Fruit fly (Drosophila melanogaster) whole organism, embryonic: ENCODE results near the gene CG13258.

Experiments used
- Adf1 ChIP-seq: fragments of 200-800 bp; sonication (Bioruptor generic); IDR thresholded peaks from 2 replicates; pipeline ENCODE4 v1.3.6; 2022; ENCODE audit warnings: missing biosample characterization, missing genetic modification characterization
- B-H1 ChIP-seq: fragments of 200-800 bp; sonication (Bioruptor generic); IDR thresholded peaks from 3 replicates; pipeline ENCODE4 v1.3.6; 2022; ENCODE audit warnings: missing biosample characterization, missing genetic modification characterization
- CG10147 ChIP-seq: fragments of 200-800 bp; sonication (Bioruptor generic); optimal IDR thresholded peaks from 2 replicates; lab custom pipeline; 2019; ENCODE audit warnings: missing biosample characterization, mild to moderate bottlenecking, missing genetic modification characterization, moderate library complexity
- CG10267 ChIP-seq: fragments of 200-800 bp; sonication (Bioruptor generic); optimal IDR thresholded peaks from 2 replicates; lab custom pipeline; 2018; ENCODE audit warnings: missing biosample characterization, mild to moderate bottlenecking, missing genetic modification characterization, moderate library complexity
- CG10565 ChIP-seq: fragments of 200-800 bp; sonication (Bioruptor generic); optimal IDR thresholded peaks from 3 replicates; lab custom pipeline; 2016; ENCODE audit warnings: missing biosample characterization, mild to moderate bottlenecking, missing genetic modification characterization
- CG11247 ChIP-seq: fragments of 200-800 bp; sonication (Bioruptor generic); IDR thresholded peaks from 2 replicates; pipeline ENCODE4 v1.3.6; 2022; ENCODE audit warnings: missing biosample characterization, missing genetic modification characterization
- CG12659 ChIP-seq: fragments of 200-800 bp; sonication (Bioruptor generic); optimal IDR thresholded peaks from 3 replicates; lab custom pipeline; 2017; ENCODE audit warnings: mild to moderate bottlenecking, missing biosample characterization, missing genetic modification reagents, missing genetic modification characterization
- CG13775 ChIP-seq: fragments of 200-800 bp; sonication (Bioruptor generic); optimal IDR thresholded peaks from 3 replicates; lab custom pipeline; 2017; ENCODE audit warnings: missing biosample characterization, mild to moderate bottlenecking, missing genetic modification characterization
- CG15479 ChIP-seq: fragments of 200-800 bp; sonication (Bioruptor generic); optimal IDR thresholded peaks from 3 replicates; lab custom pipeline; 2019; ENCODE audit warnings: missing biosample characterization, mild to moderate bottlenecking, missing genetic modification characterization, moderate library complexity
- CG17912 ChIP-seq: fragments of 200-800 bp; sonication (Bioruptor generic); optimal IDR thresholded peaks from 2 replicates; lab custom pipeline; 2018; ENCODE audit warnings: missing biosample characterization, mild to moderate bottlenecking, missing genetic modification characterization
- CG2120 ChIP-seq: fragments of 200-800 bp; sonication (Bioruptor generic); optimal IDR thresholded peaks from 3 replicates; lab custom pipeline; 2016; ENCODE audit warnings: missing biosample characterization, missing genetic modification characterization
- CG2202 ChIP-seq: fragments of 200-800 bp; sonication (Bioruptor generic); optimal IDR thresholded peaks from 2 replicates; lab custom pipeline; 2018; ENCODE audit warnings: missing biosample characterization, mild to moderate bottlenecking, missing genetic modification characterization
- CG33213 ChIP-seq: fragments of 200-800 bp; sonication (Bioruptor generic); optimal IDR thresholded peaks from 3 replicates; lab custom pipeline; 2016; ENCODE audit warnings: missing biosample characterization, missing genetic modification characterization
- CG3407 ChIP-seq: fragments of 200-800 bp; sonication (Bioruptor generic); optimal IDR thresholded peaks from 2 replicates; lab custom pipeline; 2018; ENCODE audit warnings: missing biosample characterization, mild to moderate bottlenecking, missing genetic modification characterization
- CG4617 ChIP-seq: fragments of 200-800 bp; sonication (Bioruptor generic); optimal IDR thresholded peaks from 3 replicates; lab custom pipeline; 2016; ENCODE audit warnings: missing biosample characterization, missing genetic modification characterization, borderline replicate concordance
- CG6765 ChIP-seq: fragments of 200-800 bp; sonication (Bioruptor generic); optimal IDR thresholded peaks from 3 replicates; lab custom pipeline; 2017; ENCODE audit warnings: missing biosample characterization, mild to moderate bottlenecking, missing genetic modification characterization
- CG7786 ChIP-seq: fragments of 200-800 bp; sonication (Bioruptor generic); optimal IDR thresholded peaks from 2 replicates; lab custom pipeline; 2016; ENCODE audit warnings: missing biosample characterization, missing genetic modification characterization
- CG8281 ChIP-seq: fragments of 200-800 bp; sonication (Bioruptor generic); optimal IDR thresholded peaks from 2 replicates; lab custom pipeline; 2018; ENCODE audit warnings: missing biosample characterization, mild to moderate bottlenecking, missing genetic modification characterization, moderate library complexity
- CTCF ChIP-seq: fragments of 200-800 bp; sonication (Bioruptor generic); optimal IDR thresholded peaks from 2 replicates; lab custom pipeline; 2017; ENCODE audit warnings: missing biosample characterization, mild to moderate bottlenecking, missing genetic modification characterization, moderate library complexity
- CrebB ChIP-seq: fragments of 200-800 bp; sonication (Bioruptor generic); optimal IDR thresholded peaks from 3 replicates; lab custom pipeline; 2018; ENCODE audit warnings: missing biosample characterization, mild to moderate bottlenecking, missing genetic modification characterization
- Deaf1 ChIP-seq: fragments of 200-800 bp; optimal IDR thresholded peaks from 3 replicates; lab custom pipeline; 2019; ENCODE audit warnings: missing biosample characterization, mild to moderate bottlenecking, missing genetic modification characterization, moderate library complexity
- Fer3 ChIP-seq: fragments of 200-800 bp; sonication (Bioruptor generic); optimal IDR thresholded peaks from 2 replicates; lab custom pipeline; 2018; ENCODE audit warnings: missing biosample characterization, mild to moderate bottlenecking, missing genetic modification characterization, moderate library complexity
- HHEX ChIP-seq: fragments of 200-800 bp; sonication (Bioruptor generic); optimal IDR thresholded peaks from 3 replicates; lab custom pipeline; 2017; ENCODE audit warnings: missing biosample characterization, mild to moderate bottlenecking, missing genetic modification characterization, missing genetic modification reagents
- Hr3 ChIP-seq: fragments of 200-800 bp; sonication (Bioruptor generic); optimal IDR thresholded peaks from 3 replicates; lab custom pipeline; 2016; ENCODE audit warnings: missing biosample characterization, missing genetic modification characterization
- Med ChIP-seq: fragments of 200-800 bp; sonication (Bioruptor generic); peaks from one replicate; lab custom pipeline; 2016; ENCODE audit warnings: missing biosample characterization, missing genetic modification characterization, mild to moderate bottlenecking, inconsistent platforms, moderate library complexity
- Meics ChIP-seq: fragments of 200-800 bp; sonication (Bioruptor generic); optimal IDR thresholded peaks from 2 replicates; lab custom pipeline; 2017; ENCODE audit warnings: missing biosample characterization, mild to moderate bottlenecking, missing genetic modification characterization
- Mrtf ChIP-seq: fragments of 200-800 bp; sonication (Bioruptor generic); IDR thresholded peaks from 3 replicates; pipeline ENCODE4 v1.3.6; 2022; ENCODE audit warnings: missing biosample characterization, missing genetic modification characterization
- NFAT ChIP-seq: fragments of 200-800 bp; sonication (Bioruptor generic); IDR thresholded peaks from 2 replicates; pipeline ENCODE4 v1.3.6; 2022; ENCODE audit warnings: missing biosample characterization, missing genetic modification characterization
- Nf-YB ChIP-seq: fragments of 200-800 bp; sonication (Bioruptor generic); optimal IDR thresholded peaks from 3 replicates; lab custom pipeline; 2019; ENCODE audit warnings: missing biosample characterization, mild to moderate bottlenecking, missing genetic modification characterization, moderate library complexity
- Nf-YC ChIP-seq: fragments of 200-800 bp; optimal IDR thresholded peaks from 3 replicates; lab custom pipeline; 2019; ENCODE audit warnings: missing biosample characterization, mild to moderate bottlenecking, missing genetic modification characterization, moderate library complexity
- Vsx1 ChIP-seq: fragments of 200-800 bp; sonication (Bioruptor generic); optimal IDR thresholded peaks from 2 replicates; lab custom pipeline; 2017; ENCODE audit warnings: missing biosample characterization, mild to moderate bottlenecking, missing genetic modification characterization, missing genetic modification reagents
- cg ChIP-seq: fragments of 200-800 bp; sonication (Bioruptor generic); optimal IDR thresholded peaks from 3 replicates; lab custom pipeline; 2019; ENCODE audit warnings: missing biosample characterization, mild to moderate bottlenecking, missing genetic modification characterization, moderate library complexity
- chn ChIP-seq: fragments of 200-800 bp; sonication (Bioruptor generic); optimal IDR thresholded peaks from 2 replicates; lab custom pipeline; 2016; ENCODE audit warnings: missing biosample characterization, missing genetic modification characterization
- corto ChIP-seq: fragments of 200-800 bp; sonication (Bioruptor generic); optimal IDR thresholded peaks from 2 replicates; lab custom pipeline; 2016; ENCODE audit warnings: missing biosample characterization, mild to moderate bottlenecking, missing genetic modification characterization, moderate library complexity
- crp ChIP-seq, 2 experiments: fragments of 200-800 bp; sonication (Bioruptor generic); optimal IDR thresholded peaks; 2 replicates in 1 of 2; 3 replicates in 1 of 2; lab custom pipeline; 2017; ENCODE audit warnings: missing biosample characterization in 2 of 2, missing genetic modification characterization in 2 of 2, mild to moderate bottlenecking in 1 of 2, moderate library complexity in 1 of 2
- da ChIP-seq: fragments of 200-800 bp; sonication (Bioruptor generic); optimal IDR thresholded peaks from 2 replicates; lab custom pipeline; 2016; ENCODE audit warnings: missing biosample characterization, missing genetic modification characterization
- disco-r ChIP-seq: fragments of 200-800 bp; sonication (Bioruptor generic); optimal IDR thresholded peaks from 2 replicates; lab custom pipeline; 2016; ENCODE audit warnings: missing biosample characterization, missing genetic modification characterization
- dmrt11E ChIP-seq: fragments of 200-800 bp; sonication (Bioruptor generic); optimal IDR thresholded peaks from 3 replicates; lab custom pipeline; 2018; ENCODE audit warnings: missing biosample characterization, mild to moderate bottlenecking, missing genetic modification characterization, moderate library complexity
- gcm2 ChIP-seq: fragments of 200-800 bp; sonication (Bioruptor generic); optimal IDR thresholded peaks from 2 replicates; lab custom pipeline; 2016; ENCODE audit warnings: missing biosample characterization, missing genetic modification characterization
- grau ChIP-seq: fragments of 200-800 bp; optimal IDR thresholded peaks from 3 replicates; lab custom pipeline; 2019; ENCODE audit warnings: missing biosample characterization, mild to moderate bottlenecking, missing genetic modification characterization, moderate library complexity
- gro ChIP-seq: fragments of 200-800 bp; sonication (Bioruptor generic); optimal IDR thresholded peaks from 2 replicates; lab custom pipeline; 2016; ENCODE audit warnings: missing biosample characterization, missing genetic modification characterization
- gsb ChIP-seq: fragments of 200-800 bp; sonication (Bioruptor generic); IDR thresholded peaks from 2 replicates; pipeline ENCODE4 v1.3.6; 2022; ENCODE audit warnings: missing biosample characterization, missing genetic modification characterization
- kni ChIP-seq: fragments of 200-800 bp; sonication (Bioruptor generic); optimal IDR thresholded peaks from 3 replicates; lab custom pipeline; 2017; ENCODE audit warnings: mild to moderate bottlenecking, missing biosample characterization, missing genetic modification reagents, missing genetic modification characterization
- phol ChIP-seq: fragments of 200-800 bp; sonication (Bioruptor generic); optimal IDR thresholded peaks from 3 replicates; lab custom pipeline; 2018; ENCODE audit warnings: missing biosample characterization, mild to moderate bottlenecking, missing genetic modification characterization, moderate library complexity
- ro ChIP-seq: fragments of 200-800 bp; sonication (Bioruptor generic); IDR thresholded peaks from 2 replicates; pipeline ENCODE4 v1.3.6; 2022; ENCODE audit warnings: missing biosample characterization, missing genetic modification characterization
- tll ChIP-seq, 2 experiments: fragments of 200-800 bp in 1 of 2; fragments of >200 bp in 1 of 2; sonication (Bioruptor generic) in 1 of 2; optimal IDR thresholded peaks; 2 replicates each; lab custom pipeline; 2017 to 2019; ENCODE audit warnings: missing biosample characterization in 2 of 2, missing genetic modification characterization in 2 of 2, mild to moderate bottlenecking in 1 of 2, moderate library complexity in 1 of 2
- twi ChIP-seq: fragments of 200-800 bp; optimal IDR thresholded peaks from 2 replicates; lab custom pipeline; 2019; ENCODE audit warnings: missing biosample characterization, mild to moderate bottlenecking, missing genetic modification characterization, moderate library complexity
- zfh1 ChIP-seq: fragments of 200-800 bp; sonication (Bioruptor generic); IDR thresholded peaks from 3 replicates; pipeline ENCODE4 v1.3.6; 2022; ENCODE audit warnings: missing biosample characterization, missing genetic modification characterization

The CG13258 gene

DNA sequence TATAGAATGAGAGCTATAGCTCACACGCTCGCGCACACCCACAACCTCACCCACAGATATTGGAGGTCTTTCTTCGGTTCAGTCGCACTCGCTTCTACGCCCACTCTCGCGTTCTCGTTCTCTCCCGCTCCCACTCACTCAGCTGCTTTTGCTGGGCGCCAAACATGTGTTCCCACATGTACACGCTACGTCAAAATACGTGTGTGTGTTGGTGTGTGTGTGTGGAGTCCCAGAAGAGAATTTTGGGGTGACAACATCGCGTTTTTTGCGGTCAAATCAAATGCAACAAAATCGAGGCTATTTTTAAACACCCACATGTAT, 21.4 kb downstream of the CG13258 start (continued):
- TF ChIP-seq CG17912 (GFP tag; lab: Kevin White, UChicago) (peak; percentile 6), CrebB (tag; lab: Kevin White, UChicago) (peak; percentile 16), kni (GFP tag; lab: Kevin White, UChicago) (peak; percentile 48), Med (GFP tag; lab: Kevin White, UChicago) (peak; percentile 78), gro (GFP tag; lab: Kevin White, UChicago) (peak; percentile 21), da (GFP tag; lab: Kevin White, UChicago) (peak; percentile 55), chn (GFP tag; lab: Kevin White, UChicago) (peak; percentile 62), CG7786 (GFP tag; lab: Kevin White, UChicago) (no peak), CG2202 (tag; lab: Kevin White, UChicago) (no peak)
- TF ChIP-seq, all 482 proteins: peak for 47

dm6 chr2L:16270667-16271485, 21.9 kb downstream of the CG13258 start:
- TF ChIP-seq CG2120 (GFP tag; lab: Kevin White, UChicago) (peak; percentile 67), twi (tag; lab: Kevin White, UChicago) (no peak), CTCF (no peak), HHEX (GFP tag; lab: Kevin White, UChicago) (peak; percentile 22), cg (no peak), CG33213 (GFP tag; lab: Kevin White, UChicago) (no peak), crp (GFP tag; optimal IDR thresholded peaks at IDR 0.05; lab: Kevin White, UChicago) (no peak), gro (GFP tag; lab: Kevin White, UChicago) (no peak), corto (GFP tag; lab: Kevin White, UChicago) (peak; percentile 45), gcm2 (GFP tag; lab: Kevin White, UChicago) (no peak), Adf1 (GFP tag; lab: Robert Waterston, UW) (no peak), ro (GFP tag; lab: Robert Waterston, UW) (no peak), CG10147 (peak; percentile 4), dmrt11E (tag; lab: Kevin White, UChicago) (no peak), CG10565 (GFP tag; lab: Kevin White, UChicago) (no peak), CG6765 (GFP tag; lab: Kevin White, UChicago) (no peak), Hr3 (GFP tag; lab: Kevin White, UChicago) (peak; percentile 16), grau (tag; lab: Kevin White, UChicago) (peak; percentile 22), CG15479 (GFP tag; lab: Kevin White, UChicago) (no peak), CG3407 (GFP tag; lab: Kevin White, UChicago) (no peak), CG4617 (no peak), Fer3 (tag; lab: Kevin White, UChicago) (no peak), tll (GFP tag; optimal IDR thresholded peaks at IDR 0.05; lab: Kevin White, UChicago) (peak in 1 of 2 experiments; percentile 46), phol (peak; percentile 25), CG11247 (no peak), Nf-YB (no peak), Vsx1 (GFP tag; lab: Kevin White, UChicago) (no peak), Med (GFP tag; lab: Kevin White, UChicago) (peak; percentile 85), Nf-YC (tag; lab: Kevin White, UChicago) (no peak), zfh1 (GFP tag; lab: Robert Waterston, UW) (no peak), gsb (no peak), CG8281 (tag; lab: Kevin White, UChicago) (no peak), B-H1 (GFP tag; lab: Robert Waterston, UW) (no peak), CG13775 (GFP tag; lab: Kevin White, UChicago) (peak; percentile 63), NFAT (GFP tag; lab: Robert Waterston, UW) (no peak), disco-r (no peak), Meics (GFP tag; lab: Kevin White, UChicago) (peak; percentile 53), CG12659 (peak; percentile 0), Mrtf (GFP tag; lab: Robert Waterston, UW) (no peak), Deaf1 (peak; percentile 6), CG10267 (tag; lab: Kevin White, UChicago) (no peak)
